Worm (Caenorhabditis elegans): ENCODE data around the gene hex-1.

- no peak for TF ChIP-seq cog-1 (tag; optimal IDR thresholded peaks at IDR 0.05)
- no peak for TF ChIP-seq flt-1 (GFP tag; IDR thresholded peaks at IDR 0.05)
- no peak for TF ChIP-seq klf-2 (GFP tag; conservative IDR thresholded peaks at IDR 0.05)
- no peak for TF ChIP-seq tab-1 (GFP tag; IDR thresholded peaks at IDR 0.05)
- no peak for TF ChIP-seq med-1 (GFP tag; optimal IDR thresholded peaks at IDR 0.05; ENCODE audit: insufficient read depth)
- TF ChIP-seq T22C8.4 (GFP tag; IDR thresholded peaks at IDR 0.05): no peak
- no peak for TF ChIP-seq ztf-23 (GFP tag; IDR thresholded peaks at IDR 0.05)
- no peak for TF ChIP-seq ztf-29 (GFP tag; IDR thresholded peaks at IDR 0.05)
- no peak for TF ChIP-seq ref-1 (GFP tag; conservative IDR thresholded peaks at IDR 0.05)
Observed at ce11 chrX:2212141-2212540, 8.8 kb upstream of the hex-1 start.

All from whole organism, midembryonic.